Fruit fly (Drosophila melanogaster) S2 (cell line): ENCODE results near the gene Sarm.

Source experiments
- CG8478 ChIP-seq: fragments of >200 bp; optimal IDR thresholded peaks from 2 replicates; lab custom pipeline; 2018
- CTCF ChIP-seq, 2 experiments: fragments of >200 bp; optimal IDR thresholded peaks; 2 replicates each; lab custom pipeline; 2018

dm6 chr3L:8068061-8068460, 4.4 kb downstream of the Sarm start:
- TF ChIP-seq CTCF (optimal IDR thresholded peaks at IDR 0.05; lab: Kevin White, UChicago) = no peak
- TF ChIP-seq CG8478 (lab: Kevin White, UChicago) = no peak
